Fruit fly (Drosophila melanogaster) whole organism, pupa: ENCODE results near the gene CG17572.

Experiments
- CG10348 ChIP-seq: fragments of 200-800 bp; sonication (Bioruptor generic); IDR thresholded peaks from 2 replicates; pipeline ENCODE4 v1.3.6; 2022; ENCODE audit warnings: missing biosample characterization, missing genetic modification characterization
- CG12605 ChIP-seq: fragments of 200-800 bp; sonication (Bioruptor generic); IDR thresholded peaks from 2 replicates; pipeline ENCODE4 v1.3.6; 2022; ENCODE audit warnings: missing biosample characterization, missing genetic modification characterization
- CG13204 ChIP-seq: fragments of 200-800 bp; sonication (Bioruptor generic); optimal IDR thresholded peaks from 2 replicates; lab custom pipeline; 2018; ENCODE audit warnings: missing biosample characterization, mild to moderate bottlenecking, missing genetic modification characterization, moderate library complexity
- CG14655 ChIP-seq: fragments of 200-800 bp; sonication (Bioruptor generic); optimal IDR thresholded peaks from 3 replicates; lab custom pipeline; 2017; ENCODE audit warnings: mild to moderate bottlenecking, missing biosample characterization, missing genetic modification reagents, missing genetic modification characterization
- CG15710 ChIP-seq: fragments of 200-800 bp; sonication (Bioruptor generic); optimal IDR thresholded peaks from 2 replicates; lab custom pipeline; 2018; ENCODE audit warnings: missing biosample characterization, mild to moderate bottlenecking, missing genetic modification characterization, moderate library complexity
- CG17806 ChIP-seq: fragments of 200-800 bp; sonication (Bioruptor generic); optimal IDR thresholded peaks from 2 replicates; lab custom pipeline; 2018; ENCODE audit warnings: missing biosample characterization, mild to moderate bottlenecking, missing genetic modification characterization, moderate library complexity
- CG32121 ChIP-seq: fragments of 200-800 bp; sonication (Bioruptor generic); IDR thresholded peaks from 2 replicates; pipeline ENCODE4 v1.3.6; 2022; ENCODE audit warnings: missing biosample characterization, missing genetic modification characterization
- CG34367 ChIP-seq: fragments of 200-800 bp; sonication (Bioruptor generic); optimal IDR thresholded peaks from 2 replicates; lab custom pipeline; 2018; ENCODE audit warnings: missing biosample characterization, mild to moderate bottlenecking, missing genetic modification characterization
- CG4496 ChIP-seq: fragments of 200-800 bp; sonication (Bioruptor generic); IDR thresholded peaks from 3 replicates; pipeline ENCODE4 v1.3.6; 2022; ENCODE audit warnings: missing biosample characterization, missing genetic modification characterization
- CG8159 ChIP-seq: fragments of 200-800 bp; sonication (Bioruptor generic); optimal IDR thresholded peaks from 3 replicates; lab custom pipeline; 2018; ENCODE audit warnings: missing biosample characterization, mild to moderate bottlenecking, missing genetic modification characterization, moderate library complexity
- CG8301 ChIP-seq: fragments of 200-800 bp; sonication (Bioruptor generic); optimal IDR thresholded peaks from 2 replicates; lab custom pipeline; 2018; ENCODE audit warnings: missing biosample characterization, mild to moderate bottlenecking, missing genetic modification characterization
- CG9948 ChIP-seq: fragments of 200-800 bp; sonication (Bioruptor generic); optimal IDR thresholded peaks from 2 replicates; lab custom pipeline; 2018; ENCODE audit warnings: missing biosample characterization, mild to moderate bottlenecking, missing genetic modification characterization, moderate library complexity
- D1 ChIP-seq: fragments of 200-800 bp; sonication (Bioruptor generic); optimal IDR thresholded peaks from 2 replicates; lab custom pipeline; 2018; ENCODE audit warnings: missing biosample characterization, mild to moderate bottlenecking, missing genetic modification characterization, moderate library complexity
- EcR ChIP-seq: fragments of 200-800 bp; sonication (Bioruptor generic); optimal IDR thresholded peaks from 3 replicates; lab custom pipeline; 2019; ENCODE audit warnings: missing biosample characterization, missing genetic modification characterization, mild to moderate bottlenecking, moderate library complexity, missing genetic modification reagents
- Ets98B ChIP-seq: fragments of 200-800 bp; sonication (Bioruptor generic); IDR thresholded peaks from 2 replicates; pipeline ENCODE4 v1.3.6; 2022; ENCODE audit warnings: missing biosample characterization, missing genetic modification characterization
- Pif1A ChIP-seq: fragments of 200-800 bp; sonication (Bioruptor generic); optimal IDR thresholded peaks from 3 replicates; lab custom pipeline; 2016; ENCODE audit warnings: missing biosample characterization, missing genetic modification characterization
- Pif1B ChIP-seq: fragments of 200-800 bp; sonication (Bioruptor generic); optimal IDR thresholded peaks from 3 replicates; lab custom pipeline; 2016; ENCODE audit warnings: missing biosample characterization, missing genetic modification characterization
- Snoo ChIP-seq: fragments of 200-800 bp; sonication (Bioruptor generic); optimal IDR thresholded peaks from 3 replicates; lab custom pipeline; 2017; ENCODE audit warnings: missing biosample characterization, mild to moderate bottlenecking, missing genetic modification characterization, inconsistent platforms
- fd96Ca ChIP-seq: fragments of 200-800 bp; sonication (Bioruptor generic); IDR thresholded peaks from 3 replicates; pipeline ENCODE4 v1.3.6; 2022; ENCODE audit warnings: missing biosample characterization, missing genetic modification characterization
- gl ChIP-seq: fragments of 200-800 bp; sonication (Bioruptor generic); optimal IDR thresholded peaks from 2 replicates; lab custom pipeline; 2018; ENCODE audit warnings: missing biosample characterization, mild to moderate bottlenecking, missing genetic modification characterization
- rn ChIP-seq: fragments of 200-800 bp; sonication (Bioruptor generic); IDR thresholded peaks from 2 replicates; pipeline ENCODE4 v1.3.6; 2022; ENCODE audit warnings: missing biosample characterization, missing genetic modification characterization

Gene CG17572

DNA sequence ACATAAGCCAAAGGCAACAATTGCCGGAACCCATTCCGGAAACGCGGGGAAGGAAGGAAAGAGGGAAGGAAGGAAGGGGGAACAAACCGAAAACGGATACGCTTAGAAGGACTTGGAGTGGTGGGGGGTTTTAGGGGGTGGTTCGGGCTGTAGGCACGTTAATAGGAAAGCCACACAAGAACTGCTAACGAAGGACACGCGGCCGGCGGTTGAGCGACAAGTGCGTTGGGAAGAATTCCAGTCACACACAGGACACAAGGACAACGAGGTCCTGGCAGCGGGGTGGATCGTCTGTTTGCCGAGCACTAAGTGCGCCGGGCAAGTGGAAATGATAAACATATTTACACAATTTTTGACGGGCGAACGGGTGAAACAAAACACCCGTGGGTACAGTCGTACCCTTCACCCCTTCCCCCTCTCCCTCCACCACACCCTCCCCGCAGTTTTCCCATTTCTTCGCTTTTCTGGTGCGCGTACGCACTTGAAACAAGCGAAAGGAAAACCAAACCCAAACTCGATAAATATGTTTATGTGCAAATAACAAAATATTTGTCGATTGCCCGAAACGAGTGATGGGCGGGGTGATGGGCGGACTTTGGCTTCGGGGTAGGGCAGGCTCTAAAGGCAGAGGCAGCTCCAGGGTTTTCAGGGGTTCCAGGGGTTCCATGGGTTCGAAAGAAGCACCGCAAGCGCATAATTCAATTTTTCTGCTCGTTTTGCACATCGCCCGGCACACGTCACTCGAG is 29.4 kb upstream of the CG17572 start:
- TF ChIP-seq Pif1B (no peak), Snoo (no peak), CG8301 (tag; lab: Kevin White, UChicago) (no peak), CG10348 (GFP tag; lab: Robert Waterston, UW) (no peak), CG14655 (GFP tag; lab: Kevin White, UChicago) (no peak), rn (no peak), CG15710 (no peak), CG13204 (GFP tag; lab: Kevin White, UChicago) (no peak)

DNA sequence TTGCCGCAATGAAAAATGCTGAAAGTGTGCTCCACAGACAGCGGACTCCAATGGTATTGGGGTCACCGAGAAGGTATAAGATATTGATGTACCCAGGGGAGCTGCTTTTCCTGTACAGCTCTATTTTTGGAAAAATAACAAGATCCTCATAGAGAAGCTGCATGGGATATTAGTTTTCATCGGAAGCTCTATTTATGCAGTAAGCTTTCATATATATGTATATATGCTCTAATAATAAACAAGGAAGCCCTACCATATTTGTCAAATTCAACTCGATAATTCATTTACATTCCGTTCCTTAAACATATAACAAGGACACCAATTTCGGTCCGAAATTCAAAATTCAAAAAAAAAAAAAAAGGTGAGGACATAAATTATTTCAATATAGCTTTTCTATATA is 27.8 kb upstream of the CG17572 start, which contains the start of the genes CG17344 and CG43731:
TSS of gene CG17344 (plus strand) at position 301 of the 400 bp plus-strand sequence.
TSS of gene CG43731 (plus strand) at position 301 of the 400 bp plus-strand sequence.
- TF ChIP-seq CG14655 (GFP tag; lab: Kevin White, UChicago) (no peak), gl (no peak), fd96Ca (GFP tag; lab: Robert Waterston, UW) (no peak)

DNA sequence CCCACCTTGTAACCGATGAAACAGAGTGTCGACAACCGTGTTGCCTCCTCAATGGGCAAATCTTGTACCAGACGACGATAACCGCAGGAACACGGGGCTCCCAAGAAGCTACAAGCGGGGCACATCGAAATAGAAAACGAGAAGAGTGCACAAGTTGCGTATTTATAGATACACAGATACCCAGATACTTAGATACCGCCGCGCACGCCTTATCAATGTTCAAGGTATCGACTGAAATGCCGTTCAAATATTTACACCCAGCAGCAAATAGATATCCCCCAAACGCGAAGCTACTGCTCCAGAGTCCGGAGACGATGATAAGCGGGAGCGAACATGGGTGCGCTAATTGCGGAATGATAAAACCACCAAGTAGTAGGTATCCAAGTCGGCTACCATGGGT is 24.7 kb upstream of the CG17572 start:
- TF ChIP-seq CG15710 (no peak), fd96Ca (GFP tag; lab: Robert Waterston, UW) (no peak), CG17806 (tag; lab: Kevin White, UChicago) (no peak), CG14655 (GFP tag; lab: Kevin White, UChicago) (no peak), CG10348 (GFP tag; lab: Robert Waterston, UW) (no peak), rn (no peak), CG8301 (tag; lab: Kevin White, UChicago) (no peak), Ets98B (no peak), Snoo (no peak), CG13204 (GFP tag; lab: Kevin White, UChicago) (no peak), CG8159 (no peak), gl (no peak), EcR (no peak), CG12605 (GFP tag; lab: Robert Waterston, UW) (no peak), Pif1B (no peak), Pif1A (no peak), D1 (tag; lab: Kevin White, UChicago) (no peak), CG4496 (GFP tag; lab: Robert Waterston, UW) (no peak)

DNA sequence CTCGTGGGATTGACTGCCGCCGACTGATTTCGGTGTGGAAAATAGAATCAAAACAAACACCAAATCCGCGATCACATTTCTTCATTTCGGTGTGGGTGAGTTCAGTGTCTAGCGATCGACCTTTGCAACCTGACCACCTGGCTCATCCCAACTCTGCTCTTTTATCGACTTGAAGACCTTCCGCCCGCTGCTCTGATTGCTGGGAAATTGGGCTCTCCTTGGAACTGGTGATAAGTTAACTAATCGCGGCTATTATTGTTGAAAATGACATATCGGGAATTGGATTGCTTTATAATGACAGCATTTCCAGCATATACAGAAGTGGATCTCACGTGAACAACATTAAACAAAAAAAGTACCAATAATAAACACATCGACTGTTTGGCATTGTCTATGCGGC is 23.4 kb upstream of the CG17572 start:
- TF ChIP-seq Pif1A (no peak), fd96Ca (GFP tag; lab: Robert Waterston, UW) (no peak), gl (no peak), CG8301 (tag; lab: Kevin White, UChicago) (no peak), CG4496 (GFP tag; lab: Robert Waterston, UW) (no peak), CG14655 (GFP tag; lab: Kevin White, UChicago) (no peak), CG10348 (GFP tag; lab: Robert Waterston, UW) (no peak), Snoo (no peak)

DNA sequence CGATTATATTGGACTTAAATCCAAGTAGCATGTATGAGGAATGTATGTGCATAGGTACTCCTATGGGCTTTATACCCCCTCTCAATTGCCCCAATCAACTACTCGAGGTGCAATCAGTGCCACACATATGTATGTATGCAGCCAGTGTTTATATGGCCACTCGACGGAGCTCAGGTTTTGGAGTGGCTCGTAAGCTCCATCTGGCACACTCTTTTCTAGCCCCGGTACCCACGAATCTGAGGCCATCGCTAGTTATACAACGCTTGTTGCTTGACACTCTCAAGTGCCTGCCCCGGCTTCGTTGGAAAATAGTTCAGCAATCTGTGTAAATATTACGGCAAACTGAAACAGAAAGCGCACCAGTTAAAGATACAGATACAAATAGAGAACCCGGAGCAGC is 22.4 kb upstream of the CG17572 start:
- TF ChIP-seq CG8159 (no peak), Pif1B (no peak), D1 (tag; lab: Kevin White, UChicago) (no peak), CG12605 (GFP tag; lab: Robert Waterston, UW) (no peak)
- TF ChIP-seq, all 21 proteins: peak for 0

DNA sequence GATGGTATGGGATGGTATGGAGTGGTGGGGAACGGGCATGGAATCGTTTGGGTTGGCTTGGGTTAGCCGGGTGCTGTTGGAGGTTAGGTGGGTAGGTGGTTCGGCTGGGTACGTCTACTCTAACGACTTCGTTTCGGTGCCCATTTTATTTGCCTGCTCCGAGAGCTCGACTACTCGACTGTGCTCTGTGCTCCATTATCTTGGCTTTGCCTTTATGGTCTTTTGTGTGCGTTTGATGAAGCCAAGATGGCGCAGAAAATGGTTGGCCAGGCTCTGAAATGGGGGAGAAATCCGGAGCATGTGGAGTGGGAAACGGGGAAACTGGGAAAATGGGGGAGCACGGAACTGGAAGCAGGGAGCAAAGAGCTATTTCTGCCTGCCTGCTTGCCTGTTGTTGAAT is 19.9 kb upstream of the CG17572 start:
- TF ChIP-seq CG9948 (tag; lab: Kevin White, UChicago) (no peak), D1 (tag; lab: Kevin White, UChicago) (no peak), CG13204 (GFP tag; lab: Kevin White, UChicago) (no peak), Snoo (no peak), CG34367 (tag; lab: Kevin White, UChicago) (no peak)

DNA sequence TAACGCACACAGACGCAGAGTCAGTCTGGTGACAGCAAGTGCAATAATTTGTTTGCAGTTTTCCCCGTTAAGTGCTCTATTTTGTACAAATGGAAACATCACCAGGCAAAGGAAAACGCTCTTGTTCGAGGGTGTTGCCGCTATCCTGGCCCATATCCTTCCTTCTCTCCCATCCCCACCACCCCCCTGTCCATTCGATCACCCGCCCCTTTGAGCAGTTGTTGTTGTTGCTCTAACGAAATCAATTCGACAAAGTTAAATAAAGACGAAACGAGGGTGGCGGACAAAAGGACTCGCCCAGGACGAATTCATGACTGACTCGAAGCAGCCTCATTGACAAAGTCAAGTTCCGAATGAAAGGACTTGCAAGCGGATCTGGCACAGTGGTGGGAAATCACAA is 15.4 kb upstream of the CG17572 start:
- TF ChIP-seq fd96Ca (GFP tag; lab: Robert Waterston, UW) (no peak), EcR (no peak), CG8159 (no peak), CG4496 (GFP tag; lab: Robert Waterston, UW) (no peak), Pif1A (no peak), CG13204 (GFP tag; lab: Kevin White, UChicago) (no peak), CG17806 (tag; lab: Kevin White, UChicago) (no peak), CG32121 (GFP tag; lab: Robert Waterston, UW) (no peak), Ets98B (no peak), CG34367 (tag; lab: Kevin White, UChicago) (no peak), CG15710 (no peak), Snoo (no peak), Pif1B (no peak), D1 (tag; lab: Kevin White, UChicago) (no peak), CG8301 (tag; lab: Kevin White, UChicago) (no peak), CG9948 (tag; lab: Kevin White, UChicago) (no peak), CG10348 (GFP tag; lab: Robert Waterston, UW) (no peak), CG14655 (GFP tag; lab: Kevin White, UChicago) (no peak), gl (no peak)
